Worm (Caenorhabditis elegans) whole organism, young adult: ENCODE data around the gene nhr-53.
A peak's percentile ranks its signal among the peaks of the same experiment; 100 is the strongest.

Source experiments
- B0261.1 ChIP-seq: sonication (generic microtip); optimal IDR thresholded peaks from 2 replicates; lab custom pipeline; 2016; ENCODE audit warnings: mild to moderate bottlenecking, missing genetic modification characterization, moderate library complexity, missing compliant biosample characterization
- B0336.3 ChIP-seq: fragments of 200-800 bp; sonication (Bioruptor generic); IDR thresholded peaks from 2 replicates; pipeline ENCODE4 v1.3.6; 2022; ENCODE audit warnings: missing genetic modification characterization, missing compliant biosample characterization
- C17E4.6 ChIP-seq: fragments of 200-800 bp; sonication (Bioruptor generic); IDR thresholded peaks from 2 replicates; pipeline ENCODE4 v1.3.6; 2022; ENCODE audit warnings: missing genetic modification reagents, missing genetic modification characterization, missing compliant biosample characterization
- D2030.7 ChIP-seq: fragments of 200-800 bp; sonication (Bioruptor generic); IDR thresholded peaks from 2 replicates; pipeline ENCODE4 v1.3.6; 2022; ENCODE audit warnings: missing genetic modification reagents, missing genetic modification characterization, missing compliant biosample characterization
- F37B4.10 ChIP-seq: fragments of 200-800 bp; sonication (Bioruptor generic); IDR thresholded peaks from 2 replicates; pipeline ENCODE4 v1.3.6; 2022; ENCODE audit warnings: missing genetic modification characterization, missing compliant biosample characterization
- F52B5.7 ChIP-seq: sonication (generic microtip); optimal IDR thresholded peaks from 2 replicates; lab custom pipeline; 2016; ENCODE audit warnings: mild to moderate bottlenecking, missing genetic modification characterization, missing compliant biosample characterization
- F55B11.4 ChIP-seq: sonication (generic microtip); optimal IDR thresholded peaks from 2 replicates; lab custom pipeline; 2016; ENCODE audit warnings: missing compliant biosample characterization, missing genetic modification characterization, borderline replicate concordance; ENCODE audit not compliant: insufficient read depth
- F57A8.1 ChIP-seq: fragments of 200-800 bp; sonication (Bioruptor generic); optimal IDR thresholded peaks from 2 replicates; lab custom pipeline; 2018; ENCODE audit warnings: mild to moderate bottlenecking, missing genetic modification characterization, moderate library complexity, missing compliant biosample characterization
- T07F8.4 ChIP-seq: sonication (generic microtip); optimal IDR thresholded peaks from 2 replicates; lab custom pipeline; 2016; ENCODE audit warnings: mild to moderate bottlenecking, missing genetic modification characterization, moderate library complexity, missing compliant biosample characterization
- Y95B8A.8 ChIP-seq: fragments of 200-800 bp; sonication (Bioruptor generic); IDR thresholded peaks from 2 replicates; pipeline ENCODE4 v1.3.6; 2022; ENCODE audit warnings: missing genetic modification reagents, missing genetic modification characterization, missing compliant biosample characterization
- ZK185.1 ChIP-seq: sonication (generic microtip); optimal IDR thresholded peaks from 2 replicates; lab custom pipeline; 2016; ENCODE audit warnings: mild to moderate bottlenecking, missing genetic modification characterization, missing compliant biosample characterization; ENCODE audit not compliant: poor library complexity, severe bottlenecking
- attf-5 ChIP-seq: fragments of 200-800 bp; sonication (Bioruptor generic); optimal IDR thresholded peaks from 2 replicates; lab custom pipeline; 2018; ENCODE audit warnings: mild to moderate bottlenecking, missing genetic modification characterization, missing compliant biosample characterization
- bed-2 ChIP-seq: fragments of 200-800 bp; sonication (Bioruptor generic); IDR thresholded peaks from 2 replicates; pipeline ENCODE4 v1.3.6; 2022; ENCODE audit warnings: missing genetic modification reagents, missing genetic modification characterization, missing compliant biosample characterization
- cebp-1 ChIP-seq, 2 experiments: fragments of 200-800 bp in 1 of 2; sonication (Bioruptor generic) in 1 of 2; sonication (generic microtip) in 1 of 2; IDR thresholded peaks in 1 of 2; optimal IDR thresholded peaks in 1 of 2; 2 replicates each; pipeline versions ENCODE4 v1.3.6 to Lab custom; 2017 to 2022; ENCODE audit warnings: missing compliant biosample characterization in 2 of 2, missing genetic modification characterization in 2 of 2, mild to moderate bottlenecking in 1 of 2, missing genetic modification reagents in 1 of 2, moderate library complexity in 1 of 2
- cebp-2 ChIP-seq: fragments of 200-800 bp; sonication (Bioruptor generic); IDR thresholded peaks from 2 replicates; pipeline ENCODE4 v1.3.6; 2022; ENCODE audit warnings: missing genetic modification characterization, missing compliant biosample characterization
- ceh-27 ChIP-seq: fragments of 200-800 bp; sonication (Bioruptor generic); optimal IDR thresholded peaks from 2 replicates; lab custom pipeline; 2018; ENCODE audit warnings: mild to moderate bottlenecking, missing genetic modification characterization, moderate library complexity, missing compliant biosample characterization
- dox-1 ChIP-seq: fragments of 200-800 bp; sonication (Bioruptor generic); IDR thresholded peaks from 2 replicates; pipeline ENCODE4 v1.3.6; 2022; ENCODE audit warnings: missing genetic modification reagents, missing genetic modification characterization, missing compliant biosample characterization
- ekl-4 ChIP-seq: fragments of 200-800 bp; sonication (Bioruptor generic); IDR thresholded peaks from 2 replicates; pipeline ENCODE4 v1.3.6; 2022; ENCODE audit warnings: missing genetic modification reagents, missing genetic modification characterization, missing compliant biosample characterization
- hmg-1.2 ChIP-seq: fragments of 200-800 bp; sonication (Bioruptor generic); IDR thresholded peaks from 2 replicates; pipeline ENCODE4 v1.3.6; 2022; ENCODE audit warnings: missing genetic modification reagents, missing genetic modification characterization, missing compliant biosample characterization
- hmg-20 ChIP-seq: fragments of 200-800 bp; sonication (Bioruptor generic); IDR thresholded peaks from 2 replicates; pipeline ENCODE4 v1.3.6; 2022; ENCODE audit warnings: missing genetic modification reagents, missing genetic modification characterization, missing compliant biosample characterization
- hsf-1 ChIP-seq: fragments of 200-800 bp; sonication (Bioruptor generic); IDR thresholded peaks from 2 replicates; pipeline ENCODE4 v1.3.6; 2022; ENCODE audit warnings: missing genetic modification reagents, missing genetic modification characterization, missing compliant biosample characterization
- let-526 ChIP-seq: fragments of 200-800 bp; sonication (Bioruptor generic); IDR thresholded peaks from 2 replicates; pipeline ENCODE4 v1.3.6; 2022; ENCODE audit warnings: missing genetic modification reagents, missing genetic modification characterization, missing compliant biosample characterization
- lin-40 ChIP-seq: sonication (generic microtip); optimal IDR thresholded peaks from 2 replicates; lab custom pipeline; 2016; ENCODE audit warnings: missing genetic modification characterization, mild to moderate bottlenecking, missing compliant biosample characterization, missing genotype, missing genetic modification reagents
- lir-1 ChIP-seq: fragments of 200-800 bp; sonication (Bioruptor generic); conservative IDR thresholded peaks from 2 replicates; pipeline ENCODE4 v1.3.6; 2022; ENCODE audit warnings: missing genetic modification reagents, missing genetic modification characterization, missing compliant biosample characterization
- madf-3 ChIP-seq: fragments of 200-800 bp; sonication (Bioruptor generic); IDR thresholded peaks from 2 replicates; pipeline ENCODE4 v1.3.6; 2022; ENCODE audit warnings: missing genetic modification reagents, missing genetic modification characterization, missing compliant biosample characterization
- madf-8 ChIP-seq: fragments of 200-800 bp; sonication (Bioruptor generic); conservative IDR thresholded peaks from 2 replicates; pipeline ENCODE4 v1.3.6; 2022; ENCODE audit warnings: missing genetic modification reagents, missing genetic modification characterization, missing compliant biosample characterization
- nhr-80 ChIP-seq: sonication (generic microtip); optimal IDR thresholded peaks from 2 replicates; lab custom pipeline; 2016; ENCODE audit warnings: missing genetic modification characterization, missing compliant biosample characterization
- pbrm-1 ChIP-seq: fragments of 200-800 bp; sonication (Bioruptor generic); IDR thresholded peaks from 2 replicates; pipeline ENCODE4 v1.3.6; 2022; ENCODE audit warnings: missing genetic modification reagents, missing genetic modification characterization, missing compliant biosample characterization
- tbp1 ChIP-seq: fragments of 200-800 bp; sonication (Bioruptor generic); optimal IDR thresholded peaks from 2 replicates; lab custom pipeline; 2018; ENCODE audit warnings: mild to moderate bottlenecking, missing genetic modification characterization, missing compliant biosample characterization
- tlf-1 ChIP-seq: fragments of 200-800 bp; sonication (Bioruptor generic); optimal IDR thresholded peaks from 2 replicates; lab custom pipeline; 2018; ENCODE audit warnings: mild to moderate bottlenecking, missing genetic modification characterization, missing compliant biosample characterization
- unc-130 ChIP-seq: sonication (generic microtip); optimal IDR thresholded peaks from 2 replicates; lab custom pipeline; 2016; ENCODE audit warnings: missing genetic modification reagents, missing genetic modification characterization, missing compliant biosample characterization
- zfh-2 ChIP-seq: fragments of 200-800 bp; sonication (Bioruptor generic); conservative IDR thresholded peaks from 2 replicates; pipeline ENCODE4 v1.3.6; 2022; ENCODE audit warnings: missing genetic modification reagents, missing genetic modification characterization, missing compliant biosample characterization
- ztf-26 ChIP-seq: sonication (generic microtip); optimal IDR thresholded peaks from 2 replicates; lab custom pipeline; 2017; ENCODE audit warnings: missing genetic modification characterization, missing compliant biosample characterization
- ztf-6 ChIP-seq: fragments of 200-800 bp; sonication (Bioruptor generic); IDR thresholded peaks from 2 replicates; pipeline ENCODE4 v1.3.6; 2022; ENCODE audit warnings: missing genetic modification reagents, missing genetic modification characterization, missing compliant biosample characterization

The nhr-53 gene

ce11 chrV:15664053-15664661, 38.0 kb downstream of the nhr-53 start:
- TF ChIP-seq hmg-1.2 (peak; percentile 40; the same call in 1 of the 2 replicates), B0261.1 (no peak), attf-5 (GFP tag; lab: Kevin White, UChicago) (peak; percentile 33), B0336.3 (GFP tag; lab: Robert Waterston, UW) (no peak), nhr-80 (tag; lab: Kevin White, UChicago) (peak; percentile 45), dox-1 (GFP tag; lab: Robert Waterston, UW) (0 out of 2 replicates have a peak, but pooled peaks have one; percentile 26), cebp-1 (GFP tag; IDR thresholded peaks at IDR 0.05; lab: Robert Waterston, UW) (no peak), cebp-1 (tag; optimal IDR thresholded peaks at IDR 0.05; lab: Kevin White, UChicago) (peak; percentile 70)

ce11 chrV:15661580-15661979, 40.6 kb downstream of the nhr-53 start:
- TF ChIP-seq madf-8 (GFP tag; lab: Robert Waterston, UW) (no peak), F52B5.7 (no peak), tbp1 (GFP tag; lab: Kevin White, UChicago) (no peak), Y95B8A.8 (no peak), F57A8.1 (no peak), ekl-4 (GFP tag; lab: Robert Waterston, UW) (no peak), let-526 (GFP tag; lab: Robert Waterston, UW) (no peak), hsf-1 (no peak), hmg-1.2 (no peak), dox-1 (GFP tag; lab: Robert Waterston, UW) (no peak), T07F8.4 (tag; lab: Kevin White, UChicago) (no peak), B0261.1 (no peak), F55B11.4 (no peak)
- TF ChIP-seq, all 124 proteins: peak for 0

ce11 chrV:15661003-15661402, 41.2 kb downstream of the nhr-53 start:
- peak; percentile 46 for TF ChIP-seq ztf-26 (tag; lab: Kevin White, UChicago)
- no peak for TF ChIP-seq bed-2
- TF ChIP-seq ztf-6 (GFP tag; lab: Robert Waterston, UW): no peak
- TF ChIP-seq lir-1 (GFP tag; lab: Robert Waterston, UW): no peak
- TF ChIP-seq tlf-1: no peak
- no peak for TF ChIP-seq let-526 (GFP tag; lab: Robert Waterston, UW)
- no peak for TF ChIP-seq zfh-2 (GFP tag; lab: Robert Waterston, UW)
- no peak for TF ChIP-seq F52B5.7
- peak; percentile 10 for TF ChIP-seq ZK185.1 (tag; lab: Kevin White, UChicago)
- no peak for TF ChIP-seq hmg-20
- no peak for TF ChIP-seq unc-130 (GFP tag; lab: Kevin White, UChicago)
- no peak for TF ChIP-seq D2030.7 (GFP tag; lab: Robert Waterston, UW)
- TF ChIP-seq F37B4.10: no peak
- no peak for TF ChIP-seq madf-3 (GFP tag; lab: Robert Waterston, UW)
- TF ChIP-seq C17E4.6 (GFP tag; lab: Robert Waterston, UW): no peak
- no peak for TF ChIP-seq pbrm-1 (GFP tag; lab: Robert Waterston, UW)
- peak; percentile 25 for TF ChIP-seq lin-40 (tag; lab: Kevin White, UChicago)
- TF ChIP-seq cebp-2 (GFP tag; lab: Robert Waterston, UW): no peak
- TF ChIP-seq cebp-1 (GFP tag; IDR thresholded peaks at IDR 0.05; lab: Robert Waterston, UW): no peak
- TF ChIP-seq cebp-1 (tag; optimal IDR thresholded peaks at IDR 0.05; lab: Kevin White, UChicago): no peak
- no peak for TF ChIP-seq ceh-27
